Fruit fly (Drosophila melanogaster): ENCODE results near the gene X11L.

The X11L gene

dm6 chrX:17582650-17583049 lies 16.8 kb upstream of the X11L start (continued):
- TF ChIP-seq CG6854 (GFP tag; optimal IDR thresholded peaks at IDR 0.05) (peak; percentile 31), CG1233 (GFP tag; optimal IDR thresholded peaks at IDR 0.05) (peak; percentile 50), ro (GFP tag; IDR thresholded peaks at IDR 0.05) (no peak), Camta (GFP tag; optimal IDR thresholded peaks at IDR 0.05) (peak; percentile 7), Lim3 (GFP tag; IDR thresholded peaks at IDR 0.05) (no peak), nerfin-2 (GFP tag; IDR thresholded peaks at IDR 0.05; ENCODE audit: partially characterized antibody) (no peak), Bdp1 (GFP tag; optimal IDR thresholded peaks at IDR 0.05) (peak; percentile 27), chinmo (GFP tag; IDR thresholded peaks at IDR 0.05; ENCODE audit: partially characterized antibody) (no peak), CG43689 (GFP tag; IDR thresholded peaks at IDR 0.05) (0 out of 2 replicates have a peak, but pooled peaks have one; percentile 40), B-H2 (GFP tag; optimal IDR thresholded peaks at IDR 0.05) (no peak), CG11723 (GFP tag; optimal IDR thresholded peaks at IDR 0.05) (no peak), CG32767 (GFP tag; IDR thresholded peaks at IDR 0.05) (no peak), dati (GFP tag; IDR thresholded peaks at IDR 0.05) (no peak), usp (GFP tag; optimal IDR thresholded peaks at IDR 0.05) (no peak), CG10274 (GFP tag; optimal IDR thresholded peaks at IDR 0.05) (no peak), B-H1 (GFP tag; IDR thresholded peaks at IDR 0.05) (no peak; the same call in 2 of the 3 replicates), Ets97D (GFP tag; optimal IDR thresholded peaks at IDR 0.05) (no peak), Dip3 (GFP tag; optimal IDR thresholded peaks at IDR 0.05) (no peak), YL-1 (GFP tag; optimal IDR thresholded peaks at IDR 0.05) (no peak), row (GFP tag; IDR thresholded peaks at IDR 0.05) (no peak), CG12659 (GFP tag; optimal IDR thresholded peaks at IDR 0.05) (peak; percentile 40), CG11085 (GFP tag; IDR thresholded peaks at IDR 0.05) (no peak), psq (GFP tag; optimal IDR thresholded peaks at IDR 0.05) (no peak), CG13123 (GFP tag; optimal IDR thresholded peaks at IDR 0.05) (peak; percentile 40), ham (GFP tag; IDR thresholded peaks at IDR 0.05) (no peak), Blimp-1 (GFP tag; optimal IDR thresholded peaks at IDR 0.05) (peak; percentile 50), Nf-YB (GFP tag; optimal IDR thresholded peaks at IDR 0.05) (no peak), CG14710 (tag; optimal IDR thresholded peaks at IDR 0.05) (no peak), sima (GFP tag; optimal IDR thresholded peaks at IDR 0.05) (no peak), nom (GFP tag; optimal IDR thresholded peaks at IDR 0.05) (no peak), CG16863 (GFP tag; optimal IDR thresholded peaks at IDR 0.05) (peak; percentile 34), Meics (GFP tag; optimal IDR thresholded peaks at IDR 0.05) (peak; percentile 50), tgo (GFP tag; IDR thresholded peaks at IDR 0.05) (peak; percentile 26; the same call in 1 of the 3 replicates), dmrt11E (tag; optimal IDR thresholded peaks at IDR 0.05) (peak; percentile 3), slou (GFP tag; optimal IDR thresholded peaks at IDR 0.05) (no peak), lola (GFP tag; optimal IDR thresholded peaks at IDR 0.05) (no peak), CG33557 (GFP tag; optimal IDR thresholded peaks at IDR 0.05) (peak; percentile 12), CG11696 (GFP tag; IDR thresholded peaks at IDR 0.05) (no peak), chif (GFP tag; optimal IDR thresholded peaks at IDR 0.05) (peak in 1 of 2 experiments; percentile 33), CG13287 (GFP tag; IDR thresholded peaks at IDR 0.05; ENCODE audit: partially characterized antibody) (no peak), odd (GFP tag; optimal IDR thresholded peaks at IDR 0.05) (peak; percentile 57), tup (GFP tag; optimal IDR thresholded peaks at IDR 0.05) (peak; percentile 32), CG7839 (tag; optimal IDR thresholded peaks at IDR 0.05) (peak; percentile 2), Chrac-16 (GFP tag; optimal IDR thresholded peaks at IDR 0.05) (no peak), Side (GFP tag; optimal IDR thresholded peaks at IDR 0.05) (no peak), dm (GFP tag; optimal IDR thresholded peaks at IDR 0.05) (no peak), kni (GFP tag; optimal IDR thresholded peaks at IDR 0.05) (no peak), CG10565 (GFP tag; optimal IDR thresholded peaks at IDR 0.05) (no peak), sob (GFP tag; IDR thresholded peaks at IDR 0.05) (0 out of 2 replicates have a peak, but pooled peaks have one; percentile 19), CG1832 (GFP tag; optimal IDR thresholded peaks at IDR 0.05) (no peak), E2f2 (GFP tag; IDR thresholded peaks at IDR 0.05) (no peak)

All from whole organism, embryonic.